In genomic region chrIV:13694600-13694999, ce11 we compare ENCODE assay signal across 7 worm cellular contexts.
TF ChIP-seq lines count a peak whose summit lies in the region.

No protein-coding gene starts in this region.

TF ChIP-seq in whole organism, L1 larva, 84 proteins besides CTCF, POLR2A, EP300 and RAD21 (continues in another document):
- TF ChIP-seq lin-39 (tag; optimal IDR thresholded peaks at IDR 0.05; lab: Kevin White, UChicago) (peak; percentile 51), lin-35 (GFP tag; optimal IDR thresholded peaks at IDR 0.05; lab: Kevin White, UChicago) (no peak), elt-2 (tag; optimal IDR thresholded peaks at IDR 0.05; lab: Kevin White, UChicago) (no peak), mdl-1 (tag; optimal IDR thresholded peaks at IDR 0.05; lab: Kevin White, UChicago) (no peak), aly-2 (tag; optimal IDR thresholded peaks at IDR 0.05; lab: Kevin White, UChicago) (no peak), lin-14 (GFP tag; optimal IDR thresholded peaks at IDR 0.05; lab: Kevin White, UChicago) (peak; percentile 31), sptf-1 (tag; optimal IDR thresholded peaks at IDR 0.05; lab: Kevin White, UChicago) (no peak), nhr-77 (tag; optimal IDR thresholded peaks at IDR 0.05; lab: Kevin White, UChicago) (no peak), unc-62 (GFP tag; optimal IDR thresholded peaks at IDR 0.05; lab: Kevin White, UChicago) (no peak), nhr-90 (tag; optimal IDR thresholded peaks at IDR 0.05; lab: Kevin White, UChicago; ENCODE audit: poor library complexity) (no peak), unc-86 (tag; optimal IDR thresholded peaks at IDR 0.05; lab: Kevin White, UChicago) (no peak), nhr-19 (GFP tag; conservative IDR thresholded peaks at IDR 0.05; lab: Robert Waterston, UW) (no peak), elt-3 (tag; optimal IDR thresholded peaks at IDR 0.05; lab: Kevin White, UChicago) (no peak), mab-9 (GFP tag; IDR thresholded peaks at IDR 0.05; lab: Robert Waterston, UW) (peak; percentile 79)

TF ChIP-seq in whole organism, L2 larva, 48 proteins besides CTCF, POLR2A, EP300 and RAD21:
- peak; percentile 89 for TF ChIP-seq unc-62 (GFP tag; optimal IDR thresholded peaks at IDR 0.05; lab: Kevin White, UChicago)
- peak; percentile 98 for TF ChIP-seq mab-5 (tag; optimal IDR thresholded peaks at IDR 0.05; lab: Kevin White, UChicago)
- peak; percentile 27 for TF ChIP-seq unc-55 (GFP tag; optimal IDR thresholded peaks at IDR 0.05; lab: Kevin White, UChicago)
- peak in 1 of 2 experiments; percentile 33 for TF ChIP-seq lsy-2 (tag; optimal IDR thresholded peaks at IDR 0.05; lab: Kevin White, UChicago)
- no peak for TF ChIP-seq elt-1 (tag; optimal IDR thresholded peaks at IDR 0.05; lab: Kevin White, UChicago)
- peak; percentile 72 for TF ChIP-seq lin-39 (tag; optimal IDR thresholded peaks at IDR 0.05; lab: Kevin White, UChicago)
- no peak for TF ChIP-seq zag-1 (tag; optimal IDR thresholded peaks at IDR 0.05; lab: Kevin White, UChicago)

TF ChIP-seq in whole organism, L3 larva, 47 proteins besides CTCF, POLR2A, EP300 and RAD21:
- no peak for TF ChIP-seq nhr-237 (tag; optimal IDR thresholded peaks at IDR 0.05; lab: Kevin White, UChicago)
- no peak for TF ChIP-seq ama-1 (optimal IDR thresholded peaks at IDR 0.05; lab: Kevin White, UChicago)
- TF ChIP-seq elt-1 (tag; optimal IDR thresholded peaks at IDR 0.05; lab: Kevin White, UChicago) = peak; percentile 48
- peak; percentile 37 for TF ChIP-seq nfya-1 (tag; optimal IDR thresholded peaks at IDR 0.05; lab: Kevin White, UChicago; ENCODE audit: insufficient read depth)
- peak; percentile 85 for TF ChIP-seq unc-62 (GFP tag; optimal IDR thresholded peaks at IDR 0.05; lab: Kevin White, UChicago)
- TF ChIP-seq nhr-23 (tag; optimal IDR thresholded peaks at IDR 0.05; lab: Kevin White, UChicago) = no peak
- no peak for TF ChIP-seq nhr-77 (tag; optimal IDR thresholded peaks at IDR 0.05; lab: Kevin White, UChicago)
- peak; percentile 96 for TF ChIP-seq lin-39 (tag; optimal IDR thresholded peaks at IDR 0.05; lab: Kevin White, UChicago)
- no peak for TF ChIP-seq ceh-16 (tag; optimal IDR thresholded peaks at IDR 0.05; lab: Kevin White, UChicago)
- TF ChIP-seq hmg-11 (tag; optimal IDR thresholded peaks at IDR 0.05; lab: Kevin White, UChicago) = peak; percentile 7
- no peak for TF ChIP-seq nhr-11 (tag; optimal IDR thresholded peaks at IDR 0.05; lab: Kevin White, UChicago)
- no peak for TF ChIP-seq R02D3.7 (tag; optimal IDR thresholded peaks at IDR 0.05; lab: Kevin White, UChicago)

TF ChIP-seq in whole organism, L4 larva, 104 proteins besides CTCF, POLR2A, EP300 and RAD21:
- TF ChIP-seq tra-1 (GFP tag; IDR thresholded peaks at IDR 0.05; lab: Robert Waterston, UW) (0 out of 2 replicates have a peak, but pooled peaks have one; percentile 15), vab-7 (GFP tag; IDR thresholded peaks at IDR 0.05; lab: Robert Waterston, UW) (peak; percentile 27; the same call in 1 of the 2 replicates), ceh-20 (GFP tag; IDR thresholded peaks at IDR 0.05; lab: Robert Waterston, UW) (peak; percentile 86), unc-62 (GFP tag; optimal IDR thresholded peaks at IDR 0.05 in 1 of 2; lab: Kevin White, UChicago) (peak in 1 of 2 experiments; percentile 97), unc-62 (tag; optimal IDR thresholded peaks at IDR 0.05; lab: Kevin White, UChicago) (peak; percentile 17), F49E8.2 (tag; optimal IDR thresholded peaks at IDR 0.05; lab: Kevin White, UChicago; ENCODE audit: borderline replicate concordance) (no peak)
TF ChIP-seq in whole organism, L4 larva: peak in this region for 4.

TF ChIP-seq in whole organism, late embryonic, 69 proteins besides CTCF, POLR2A, EP300 and RAD21:
- TF ChIP-seq ceh-34 (tag; optimal IDR thresholded peaks at IDR 0.05; lab: Kevin White, UChicago) = no peak
- peak; percentile 92 for TF ChIP-seq unc-55 (GFP tag; optimal IDR thresholded peaks at IDR 0.05; lab: Kevin White, UChicago)
TF ChIP-seq in whole organism, late embryonic: peak in this region for 1.

TF ChIP-seq in whole organism, mixed stage, embryonic, 35 proteins besides CTCF, POLR2A, EP300 and RAD21:
- TF ChIP-seq nhr-2 (tag; optimal IDR thresholded peaks at IDR 0.05; lab: Kevin White, UChicago) (no peak), blmp-1 (tag; optimal IDR thresholded peaks at IDR 0.05; lab: Kevin White, UChicago) (no peak), ztf-11 (tag; optimal IDR thresholded peaks at IDR 0.05; lab: Kevin White, UChicago) (no peak), mep-1 (tag; optimal IDR thresholded peaks at IDR 0.05; lab: Kevin White, UChicago) (no peak), cnd-1 (tag; optimal IDR thresholded peaks at IDR 0.05; lab: Kevin White, UChicago) (no peak), hlh-1 (tag; optimal IDR thresholded peaks at IDR 0.05; lab: Kevin White, UChicago) (peak; percentile 29), mab-5 (tag; optimal IDR thresholded peaks at IDR 0.05; lab: Kevin White, UChicago) (peak; percentile 9), sem-2 (GFP tag; optimal IDR thresholded peaks at IDR 0.05; lab: Kevin White, UChicago) (no peak), nhr-12 (tag; optimal IDR thresholded peaks at IDR 0.05; lab: Kevin White, UChicago) (no peak), ces-1 (GFP tag; optimal IDR thresholded peaks at IDR 0.05; lab: Kevin White, UChicago) (no peak), bed-3 (GFP tag; optimal IDR thresholded peaks at IDR 0.05; lab: Kevin White, UChicago) (no peak), nhr-76 (tag; optimal IDR thresholded peaks at IDR 0.05; lab: Kevin White, UChicago) (no peak), flh-1 (GFP tag; optimal IDR thresholded peaks at IDR 0.05; lab: Kevin White, UChicago) (no peak), lsy-2 (tag; optimal IDR thresholded peaks at IDR 0.05; lab: Kevin White, UChicago) (no peak), ceh-39 (tag; optimal IDR thresholded peaks at IDR 0.05; lab: Kevin White, UChicago) (no peak), lin-13 (tag; optimal IDR thresholded peaks at IDR 0.05; lab: Kevin White, UChicago) (no peak), mls-2 (tag; optimal IDR thresholded peaks at IDR 0.05; lab: Kevin White, UChicago) (no peak), nhr-28 (tag; optimal IDR thresholded peaks at IDR 0.05; lab: Kevin White, UChicago) (no peak), drap-1 (GFP tag; optimal IDR thresholded peaks at IDR 0.05; lab: Kevin White, UChicago) (no peak), ceh-83 (GFP tag; optimal IDR thresholded peaks at IDR 0.05; lab: Kevin White, UChicago) (no peak), elt-1 (tag; optimal IDR thresholded peaks at IDR 0.05; lab: Kevin White, UChicago; ENCODE audit: borderline replicate concordance, insufficient read depth) (no peak), sptf-1 (tag; optimal IDR thresholded peaks at IDR 0.05; lab: Kevin White, UChicago) (no peak), unc-39 (tag; optimal IDR thresholded peaks at IDR 0.05; lab: Kevin White, UChicago) (no peak), unc-62 (GFP tag; optimal IDR thresholded peaks at IDR 0.05; lab: Kevin White, UChicago) (peak; percentile 89), ham-2 (GFP tag; optimal IDR thresholded peaks at IDR 0.05; lab: Kevin White, UChicago) (no peak), tbx-8 (GFP tag; optimal IDR thresholded peaks at IDR 0.05; lab: Kevin White, UChicago) (no peak)

TF ChIP-seq in whole organism, young adult, 124 proteins besides CTCF, POLR2A, EP300 and RAD21:
- TF ChIP-seq lir-1 (GFP tag; conservative IDR thresholded peaks at IDR 0.05; lab: Robert Waterston, UW) = no peak
- TF ChIP-seq cebp-2 (GFP tag; IDR thresholded peaks at IDR 0.05; lab: Robert Waterston, UW) = 0 out of 2 replicates have a peak, but pooled peaks have one; percentile 12
- TF ChIP-seq ztf-26 (tag; optimal IDR thresholded peaks at IDR 0.05; lab: Kevin White, UChicago) = no peak
- no peak for TF ChIP-seq atf-7 (tag; optimal IDR thresholded peaks at IDR 0.05; lab: Kevin White, UChicago)
- TF ChIP-seq akir-1 (GFP tag; optimal IDR thresholded peaks at IDR 0.05; lab: Kevin White, UChicago) = no peak
